Worm (Caenorhabditis elegans) whole organism, mixed stage, embryonic: Measurements from ENCODE around the gene fpn-1.2.
A peak's percentile ranks its signal among the peaks of the same experiment; 100 is the strongest.

Source experiments
- M03D4.4 ChIP-seq: sonication (generic microtip); optimal IDR thresholded peaks from 2 replicates; lab custom pipeline; 2017; ENCODE audit warnings: mild to moderate bottlenecking, missing genetic modification characterization, missing compliant biosample characterization
- bed-3 ChIP-seq: fragments of 200-800 bp; sonication (Bioruptor generic); optimal IDR thresholded peaks from 3 replicates; lab custom pipeline; 2018; ENCODE audit warnings: mild to moderate bottlenecking, missing genetic modification characterization, moderate library complexity, missing compliant biosample characterization
- blmp-1 ChIP-seq: fragments of 150-350 bp; optimal IDR thresholded peaks from 2 replicates; lab custom pipeline; 2014; ENCODE audit warnings: missing biosample characterization, missing genetic modification characterization
- ceh-39 ChIP-seq: fragments of 150-350 bp; optimal IDR thresholded peaks from 2 replicates; lab custom pipeline; 2014; ENCODE audit warnings: missing biosample characterization, missing genetic modification characterization
- ceh-43 ChIP-seq: fragments of 200-800 bp; sonication (Bioruptor generic); optimal IDR thresholded peaks from 2 replicates; lab custom pipeline; 2018; ENCODE audit warnings: mild to moderate bottlenecking, missing genetic modification characterization, moderate library complexity, missing compliant biosample characterization
- ceh-83 ChIP-seq: fragments of 200-800 bp; sonication (Bioruptor generic); optimal IDR thresholded peaks from 2 replicates; lab custom pipeline; 2018; ENCODE audit warnings: mild to moderate bottlenecking, missing genetic modification characterization, missing compliant biosample characterization
- ces-1 ChIP-seq: fragments of 150-350 bp; optimal IDR thresholded peaks from 2 replicates; lab custom pipeline; 2014; ENCODE audit warnings: missing biosample characterization, missing genetic modification reagents, missing genetic modification characterization
- cnd-1 ChIP-seq: fragments of 200-800 bp; sonication (Bioruptor generic); optimal IDR thresholded peaks from 2 replicates; lab custom pipeline; 2018; ENCODE audit warnings: mild to moderate bottlenecking, missing genetic modification characterization, missing compliant biosample characterization
- drap-1 ChIP-seq: fragments of 200-800 bp; sonication (Bioruptor generic); optimal IDR thresholded peaks from 3 replicates; lab custom pipeline; 2018; ENCODE audit warnings: mild to moderate bottlenecking, missing genetic modification characterization, missing compliant biosample characterization
- elt-1 ChIP-seq: sonication (generic microtip); optimal IDR thresholded peaks from 2 replicates; lab custom pipeline; 2017; ENCODE audit warnings: missing genetic modification characterization, mild to moderate bottlenecking, missing compliant biosample characterization, antibody characterized with exemption, moderate library complexity, borderline replicate concordance; ENCODE audit not compliant: insufficient read depth
- elt-3 ChIP-seq: fragments of 150-350 bp; optimal IDR thresholded peaks from 2 replicates; lab custom pipeline; 2014; ENCODE audit warnings: missing biosample characterization, missing genetic modification characterization
- flh-1 ChIP-seq: fragments of 200-800 bp; sonication (Bioruptor generic); optimal IDR thresholded peaks from 2 replicates; lab custom pipeline; 2018; ENCODE audit warnings: mild to moderate bottlenecking, missing genetic modification characterization, moderate library complexity, missing compliant biosample characterization
- ham-2 ChIP-seq: fragments of 200-800 bp; sonication (Bioruptor generic); optimal IDR thresholded peaks from 2 replicates; lab custom pipeline; 2018; ENCODE audit warnings: mild to moderate bottlenecking, missing genetic modification characterization, missing compliant biosample characterization
- hlh-1 ChIP-seq: fragments of 150-350 bp; optimal IDR thresholded peaks from 2 replicates; lab custom pipeline; 2014; ENCODE audit warnings: missing biosample characterization, missing genetic modification reagents, missing genetic modification characterization
- lin-13 ChIP-seq: fragments of 150-350 bp; optimal IDR thresholded peaks from 2 replicates; lab custom pipeline; 2014; ENCODE audit warnings: missing biosample characterization, missing genetic modification characterization
- lin-32 ChIP-seq: fragments of 200-800 bp; sonication (Bioruptor generic); optimal IDR thresholded peaks from 2 replicates; lab custom pipeline; 2018; ENCODE audit warnings: mild to moderate bottlenecking, missing genetic modification characterization, missing compliant biosample characterization
- lsy-2 ChIP-seq: fragments of 150-350 bp; optimal IDR thresholded peaks from 2 replicates; lab custom pipeline; 2014; ENCODE audit warnings: missing biosample characterization, missing genetic modification characterization
- mab-5 ChIP-seq: fragments of 150-350 bp; optimal IDR thresholded peaks from 2 replicates; lab custom pipeline; 2014; ENCODE audit warnings: missing biosample characterization, missing genetic modification characterization
- mep-1 ChIP-seq: fragments of 150-350 bp; optimal IDR thresholded peaks from 2 replicates; lab custom pipeline; 2017; ENCODE audit warnings: missing biosample characterization, missing genetic modification reagents, missing genetic modification characterization, inconsistent platforms
- mls-2 ChIP-seq: sonication (generic microtip); optimal IDR thresholded peaks from 2 replicates; lab custom pipeline; 2016; ENCODE audit warnings: mild to moderate bottlenecking, missing genetic modification characterization, moderate library complexity, missing compliant biosample characterization
- nhr-12 ChIP-seq: fragments of 150-350 bp; optimal IDR thresholded peaks from 2 replicates; lab custom pipeline; 2014; ENCODE audit warnings: missing biosample characterization, missing genetic modification characterization
- nhr-2 ChIP-seq: fragments of 150-350 bp; optimal IDR thresholded peaks from 2 replicates; lab custom pipeline; 2014; ENCODE audit warnings: missing biosample characterization, missing genetic modification characterization
- nhr-237 ChIP-seq: fragments of 150-350 bp; optimal IDR thresholded peaks from 2 replicates; lab custom pipeline; 2014; ENCODE audit warnings: missing biosample characterization, missing genetic modification characterization
- nhr-28 ChIP-seq: fragments of 150-350 bp; optimal IDR thresholded peaks from 2 replicates; lab custom pipeline; 2014; ENCODE audit warnings: missing biosample characterization, missing genetic modification characterization
- nhr-76 ChIP-seq: sonication (generic microtip); optimal IDR thresholded peaks from 2 replicates; lab custom pipeline; 2017; ENCODE audit warnings: missing biosample characterization, missing genetic modification characterization
- pha-4 ChIP-seq: fragments of 150-350 bp; optimal IDR thresholded peaks from 2 replicates; lab custom pipeline; 2018; ENCODE audit warnings: missing biosample characterization, missing genetic modification reagents, missing genetic modification characterization
- sem-2 ChIP-seq: fragments of 200-800 bp; sonication (Bioruptor generic); optimal IDR thresholded peaks from 2 replicates; lab custom pipeline; 2018; ENCODE audit warnings: mild to moderate bottlenecking, missing genetic modification characterization, missing compliant biosample characterization
- snpc-4 ChIP-seq: fragments of 150-350 bp; optimal IDR thresholded peaks from 2 replicates; lab custom pipeline; 2014; ENCODE audit warnings: missing biosample characterization, missing genetic modification characterization
- sptf-1 ChIP-seq: sonication (generic microtip); optimal IDR thresholded peaks from 2 replicates; lab custom pipeline; 2017; ENCODE audit warnings: mild to moderate bottlenecking, missing genetic modification characterization, moderate library complexity, missing compliant biosample characterization
- tbx-8 ChIP-seq: fragments of 200-800 bp; sonication (Bioruptor generic); optimal IDR thresholded peaks from 2 replicates; lab custom pipeline; 2018; ENCODE audit warnings: mild to moderate bottlenecking, missing genetic modification characterization, moderate library complexity, missing compliant biosample characterization
- unc-120 ChIP-seq: sonication (generic microtip); optimal IDR thresholded peaks from 2 replicates; lab custom pipeline; 2017; ENCODE audit warnings: missing genetic modification characterization, missing compliant biosample characterization; ENCODE audit not compliant: poor library complexity, severe bottlenecking
- unc-39 ChIP-seq: fragments of 150-350 bp; optimal IDR thresholded peaks from 2 replicates; lab custom pipeline; 2014; ENCODE audit warnings: missing biosample characterization, missing genetic modification characterization
- unc-62 ChIP-seq: fragments of 150-350 bp; optimal IDR thresholded peaks from 2 replicates; lab custom pipeline; 2014; ENCODE audit warnings: missing biosample characterization, missing genetic modification reagents, missing genetic modification characterization
- zip-8 ChIP-seq: fragments of 150-350 bp; optimal IDR thresholded peaks from 2 replicates; lab custom pipeline; 2014; ENCODE audit warnings: missing biosample characterization, missing genetic modification characterization
- ztf-11 ChIP-seq: fragments of 150-350 bp; optimal IDR thresholded peaks from 2 replicates; lab custom pipeline; 2014; ENCODE audit warnings: missing biosample characterization, missing genetic modification characterization

Gene fpn-1.2

DNA sequence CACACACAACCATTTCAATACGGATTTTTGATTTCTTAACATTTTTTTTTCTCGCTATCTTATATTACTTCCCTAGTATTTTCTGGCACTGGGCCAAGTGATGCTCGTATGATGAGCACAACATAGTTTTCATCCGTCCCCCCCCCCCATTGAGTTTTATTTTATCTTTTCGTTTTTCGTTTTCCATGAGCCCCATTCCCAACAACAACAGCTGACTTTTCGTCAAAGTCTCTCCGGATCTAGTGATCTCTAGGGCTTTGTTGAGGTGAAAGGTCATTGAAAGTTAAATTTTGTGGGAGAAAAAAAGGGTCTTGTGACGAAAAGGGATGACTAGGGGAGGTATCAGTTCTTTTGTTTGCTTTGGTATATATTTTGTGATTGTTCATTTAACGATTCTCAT lies 16.3 kb upstream of the fpn-1.2 start:
- TF ChIP-seq hlh-1 (peak; percentile 69), pha-4 (tag; lab: Kevin White, UChicago) (no peak)

DNA sequence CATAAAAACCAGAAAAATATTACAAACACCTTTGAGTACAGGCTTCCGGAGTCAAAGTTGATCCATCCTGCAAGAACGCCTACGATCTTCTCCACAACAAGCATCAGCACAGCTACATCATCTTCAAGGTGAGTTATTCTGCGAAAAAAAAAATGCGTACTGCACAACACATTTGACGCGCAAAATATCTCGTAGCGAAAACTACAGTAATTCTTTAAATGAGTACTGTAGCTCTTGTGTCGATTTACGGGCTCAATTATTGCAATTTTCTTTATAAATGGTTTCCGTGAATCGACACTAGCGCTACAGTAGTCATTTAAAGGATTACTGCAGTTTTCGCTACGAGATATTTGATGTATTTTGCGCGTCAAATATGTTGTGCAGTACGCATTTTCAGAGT lies 12.3 kb upstream of the fpn-1.2 start:
- TF ChIP-seq zip-8 (tag; lab: Kevin White, UChicago) (no peak), unc-120 (tag; lab: Kevin White, UChicago) (no peak), ham-2 (GFP tag; lab: Kevin White, UChicago) (no peak), M03D4.4 (tag; lab: Kevin White, UChicago) (no peak), ceh-83 (GFP tag; lab: Kevin White, UChicago) (no peak), tbx-8 (GFP tag; lab: Kevin White, UChicago) (no peak), pha-4 (tag; lab: Kevin White, UChicago) (no peak), unc-39 (tag; lab: Kevin White, UChicago) (no peak)
- TF ChIP-seq, all 35 proteins: peak for 0

DNA sequence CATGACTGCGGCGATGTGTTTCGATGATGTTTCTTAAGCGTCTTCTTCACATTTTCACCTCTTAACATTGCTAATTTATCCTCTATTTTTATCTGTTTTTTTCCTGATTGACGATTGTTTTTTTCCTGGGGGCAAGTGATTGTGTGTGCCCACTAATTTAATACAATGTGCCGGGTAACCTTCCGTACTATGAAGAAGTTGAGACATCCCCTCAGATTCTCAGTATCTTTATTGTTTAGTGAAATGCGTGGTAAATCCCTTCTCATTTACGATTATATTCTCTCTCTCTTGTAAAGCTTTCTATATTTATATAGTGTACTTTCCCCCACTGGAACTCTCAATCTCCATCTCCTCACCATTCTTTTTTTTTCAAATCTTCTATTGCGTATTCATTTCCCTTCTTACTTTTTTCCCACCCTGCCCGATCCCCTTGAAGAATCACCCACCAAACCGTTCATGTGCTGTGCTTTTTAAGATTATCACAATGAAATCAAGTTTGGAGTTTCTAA lies 11.8 kb upstream of the fpn-1.2 start:
- no peak for TF ChIP-seq ceh-43
- no peak for TF ChIP-seq unc-120 (tag; lab: Kevin White, UChicago)
- no peak for TF ChIP-seq elt-3 (tag; lab: Kevin White, UChicago)
- no peak for TF ChIP-seq ces-1 (GFP tag; lab: Kevin White, UChicago)
- no peak for TF ChIP-seq mep-1
- TF ChIP-seq unc-39 (tag; lab: Kevin White, UChicago) = no peak
- TF ChIP-seq zip-8 (tag; lab: Kevin White, UChicago) = no peak
- no peak for TF ChIP-seq mab-5 (tag; lab: Kevin White, UChicago)
- TF ChIP-seq nhr-237 (tag; lab: Kevin White, UChicago) = no peak
- no peak for TF ChIP-seq blmp-1
- no peak for TF ChIP-seq ham-2 (GFP tag; lab: Kevin White, UChicago)

DNA sequence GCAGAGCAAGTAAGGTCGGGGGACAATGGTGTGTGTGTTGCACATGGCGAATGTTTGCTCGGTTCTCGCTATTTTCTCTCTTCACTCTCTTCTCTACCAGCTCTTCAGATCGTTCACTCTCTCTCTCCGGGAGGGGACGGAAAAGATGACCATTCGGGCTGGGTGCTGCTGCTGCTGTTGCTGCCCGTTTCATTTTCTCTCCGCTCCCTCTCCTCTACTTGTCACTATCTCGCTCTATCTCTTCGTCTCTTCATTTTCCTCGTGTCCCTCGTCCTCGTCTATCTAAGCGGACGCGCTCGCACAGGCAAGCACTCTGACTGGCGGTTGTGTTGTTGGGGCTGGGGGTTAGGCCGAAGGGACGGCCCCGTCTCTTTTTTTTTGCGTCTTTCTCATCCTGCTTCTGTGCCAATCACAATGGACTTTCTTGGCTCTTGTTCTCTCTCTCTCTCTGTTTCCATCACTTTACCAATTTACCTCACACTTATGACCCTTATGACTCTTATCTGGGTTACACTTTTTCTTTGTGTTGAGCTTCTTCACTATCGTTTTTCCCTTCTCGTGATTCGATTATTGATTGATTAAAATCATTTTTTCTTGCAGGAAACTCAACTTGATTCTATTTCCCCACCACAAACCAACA lies 10.1 kb upstream of the fpn-1.2 start, which contains the start of the genes F53E2.2 and unc-60:
Gene F53E2.2, plus strand, starts transcription at position 601 of the 640 bp plus-strand sequence.
Gene unc-60, plus strand, starts transcription at position 601 of the 640 bp plus-strand sequence.
- TF ChIP-seq hlh-1 (peak; percentile 65), mls-2 (tag; lab: Kevin White, UChicago) (peak; percentile 61), elt-3 (tag; lab: Kevin White, UChicago) (no peak), tbx-8 (GFP tag; lab: Kevin White, UChicago) (no peak), ceh-39 (no peak), zip-8 (tag; lab: Kevin White, UChicago) (no peak), pha-4 (tag; lab: Kevin White, UChicago) (peak; percentile 74), sptf-1 (tag; lab: Kevin White, UChicago) (peak; percentile 75), ztf-11 (peak; percentile 9), elt-1 (tag; lab: Kevin White, UChicago) (no peak), unc-120 (tag; lab: Kevin White, UChicago) (peak; percentile 94), M03D4.4 (tag; lab: Kevin White, UChicago) (peak; percentile 56), lin-32 (GFP tag; lab: Kevin White, UChicago) (no peak), snpc-4 (tag; lab: Kevin White, UChicago) (no peak), unc-39 (tag; lab: Kevin White, UChicago) (no peak), flh-1 (GFP tag; lab: Kevin White, UChicago) (no peak), ceh-83 (GFP tag; lab: Kevin White, UChicago) (no peak), ces-1 (GFP tag; lab: Kevin White, UChicago) (peak; percentile 32), ham-2 (GFP tag; lab: Kevin White, UChicago) (peak; percentile 86), blmp-1 (no peak), mab-5 (tag; lab: Kevin White, UChicago) (no peak), ceh-43 (no peak), cnd-1 (tag; lab: Kevin White, UChicago) (peak; percentile 26), sem-2 (no peak), nhr-237 (tag; lab: Kevin White, UChicago) (no peak), lsy-2 (tag; lab: Kevin White, UChicago) (peak; percentile 38), lin-13 (peak; percentile 81), nhr-76 (tag; lab: Kevin White, UChicago) (no peak), drap-1 (peak; percentile 43), mep-1 (peak; percentile 51), unc-62 (GFP tag; lab: Kevin White, UChicago) (peak; percentile 86), nhr-28 (no peak), nhr-2 (tag; lab: Kevin White, UChicago) (peak; percentile 49), bed-3 (GFP tag; lab: Kevin White, UChicago) (no peak), nhr-12 (no peak)
